Fruit fly (Drosophila melanogaster) whole organism, embryonic: ENCODE measurements around the gene CG12522.

Experiments
- Adf1 ChIP-seq: fragments of 200-800 bp; sonication (Bioruptor generic); IDR thresholded peaks from 2 replicates; pipeline ENCODE4 v1.3.6; 2022; ENCODE audit warnings: missing biosample characterization, missing genetic modification characterization
- Aef1 ChIP-seq: fragments of 200-800 bp; sonication (Bioruptor generic); IDR thresholded peaks from 3 replicates; pipeline ENCODE4 v1.3.6; 2022; ENCODE audit warnings: missing biosample characterization, missing genetic modification characterization
- C15 ChIP-seq: fragments of 200-800 bp; sonication (Bioruptor generic); IDR thresholded peaks from 3 replicates; pipeline ENCODE4 v1.3.6; 2022; ENCODE audit warnings: missing biosample characterization, missing genetic modification characterization
- CG12942 ChIP-seq: fragments of 200-800 bp; sonication (Bioruptor generic); optimal IDR thresholded peaks from 3 replicates; lab custom pipeline; 2016; ENCODE audit warnings: missing biosample characterization, missing genetic modification characterization
- CG13123 ChIP-seq: fragments of 200-800 bp; sonication (Bioruptor generic); optimal IDR thresholded peaks from 2 replicates; lab custom pipeline; 2016; ENCODE audit warnings: missing biosample characterization, missing genetic modification characterization
- CG15011 ChIP-seq: fragments of 200-800 bp; sonication (Bioruptor generic); optimal IDR thresholded peaks from 3 replicates; lab custom pipeline; 2018; ENCODE audit warnings: missing biosample characterization, mild to moderate bottlenecking, missing genetic modification characterization
- CG1647 ChIP-seq: fragments of 200-800 bp; sonication (Bioruptor generic); optimal IDR thresholded peaks from 3 replicates; lab custom pipeline; 2016; ENCODE audit warnings: missing biosample characterization, missing genetic modification characterization
- CG17612 ChIP-seq: fragments of 200-800 bp; sonication (Bioruptor generic); IDR thresholded peaks from 2 replicates; pipeline ENCODE4 v1.3.6; 2022; ENCODE audit warnings: missing biosample characterization, missing genetic modification characterization
- CG18262 ChIP-seq: fragments of 200-800 bp; optimal IDR thresholded peaks from 3 replicates; lab custom pipeline; 2019; ENCODE audit warnings: missing biosample characterization, mild to moderate bottlenecking, missing genetic modification characterization, moderate library complexity
- CG30431 ChIP-seq: fragments of 200-800 bp; sonication (Bioruptor generic); optimal IDR thresholded peaks from 2 replicates; lab custom pipeline; 2017; ENCODE audit warnings: missing biosample characterization, missing genetic modification characterization
- CG32772 ChIP-seq: fragments of 200-800 bp; sonication (Bioruptor generic); IDR thresholded peaks from 2 replicates; pipeline ENCODE4 v1.3.6; 2022; ENCODE audit warnings: missing biosample characterization, missing genetic modification characterization
- CG3995 ChIP-seq: fragments of 200-800 bp; sonication (Bioruptor generic); optimal IDR thresholded peaks from 3 replicates; lab custom pipeline; 2016; ENCODE audit warnings: missing biosample characterization, missing genetic modification characterization
- CG7928 ChIP-seq: fragments of 200-800 bp; sonication (Bioruptor generic); optimal IDR thresholded peaks from 2 replicates; lab custom pipeline; 2017; ENCODE audit warnings: missing biosample characterization, mild to moderate bottlenecking, missing genetic modification characterization
- CG9609 ChIP-seq: fragments of 200-800 bp; sonication (Bioruptor generic); optimal IDR thresholded peaks from 3 replicates; lab custom pipeline; 2016; ENCODE audit warnings: missing biosample characterization, missing genetic modification characterization
- CHES-1-like ChIP-seq: fragments of 200-800 bp; sonication (Bioruptor generic); optimal IDR thresholded peaks from 2 replicates; lab custom pipeline; 2016; ENCODE audit warnings: missing biosample characterization, missing genetic modification characterization
- Camta ChIP-seq: fragments of 200-800 bp; sonication (Bioruptor generic); optimal IDR thresholded peaks from 2 replicates; lab custom pipeline; 2016; ENCODE audit warnings: missing biosample characterization, missing genetic modification characterization
- Dek ChIP-seq: fragments of 200-800 bp; sonication (Bioruptor generic); optimal IDR thresholded peaks from 3 replicates; lab custom pipeline; 2019; ENCODE audit warnings: missing biosample characterization, mild to moderate bottlenecking, missing genetic modification characterization, moderate library complexity
- Dll ChIP-seq: fragments of 200-800 bp; sonication (Bioruptor generic); IDR thresholded peaks from 4 replicates; pipeline ENCODE4 v1.3.6; 2022; ENCODE audit warnings: missing biosample characterization, missing genetic modification characterization; ENCODE audit not compliant: partially characterized antibody
- Eip74EF ChIP-seq, 2 experiments: fragments of 200-800 bp in 1 of 2; fragments of >200 bp in 1 of 2; sonication (Bioruptor generic) in 1 of 2; optimal IDR thresholded peaks; 2 replicates each; lab custom pipeline; 2017 to 2019; ENCODE audit warnings: missing biosample characterization in 2 of 2, missing genetic modification characterization in 2 of 2, mild to moderate bottlenecking in 1 of 2, moderate library complexity in 1 of 2
- Gsc ChIP-seq: fragments of 200-800 bp; sonication (Bioruptor generic); IDR thresholded peaks from 2 replicates; pipeline ENCODE4 v1.3.6; 2022; ENCODE audit warnings: missing biosample characterization, missing genetic modification characterization
- Hand ChIP-seq: fragments of 200-800 bp; sonication (Bioruptor generic); optimal IDR thresholded peaks from 2 replicates; lab custom pipeline; 2017; ENCODE audit warnings: mild to moderate bottlenecking, missing biosample characterization, missing genetic modification reagents, missing genetic modification characterization
- HmgZ ChIP-seq: fragments of 200-800 bp; sonication (Bioruptor generic); optimal IDR thresholded peaks from 2 replicates; lab custom pipeline; 2018; ENCODE audit warnings: missing biosample characterization, mild to moderate bottlenecking, missing genetic modification characterization
- Hr39 ChIP-seq: fragments of >200 bp; optimal IDR thresholded peaks from 2 replicates; lab custom pipeline; 2017
- Myb ChIP-seq: fragments of 200-800 bp; sonication (Bioruptor generic); optimal IDR thresholded peaks from 2 replicates; lab custom pipeline; 2016; ENCODE audit warnings: missing biosample characterization, missing genetic modification characterization
- Opbp ChIP-seq: fragments of 200-800 bp; sonication (Bioruptor generic); IDR thresholded peaks from 3 replicates; pipeline ENCODE4 v1.3.6; 2022; ENCODE audit warnings: missing biosample characterization, missing genetic modification characterization; ENCODE audit not compliant: partially characterized antibody
- Pdp1 ChIP-seq, 2 experiments: fragments of 200-800 bp; sonication (Bioruptor generic); optimal IDR thresholded peaks; 3 replicates each; lab custom pipeline; 2016; ENCODE audit warnings: missing biosample characterization in 2 of 2, missing genetic modification characterization in 2 of 2, mild to moderate bottlenecking in 1 of 2, moderate library complexity in 1 of 2
- Ptx1 ChIP-seq: fragments of 200-800 bp; sonication (Bioruptor generic); IDR thresholded peaks from 2 replicates; pipeline ENCODE4 v1.3.6; 2022; ENCODE audit warnings: missing biosample characterization, missing genetic modification characterization
- Scr ChIP-seq: fragments of 200-800 bp; sonication (Bioruptor generic); IDR thresholded peaks from 2 replicates; pipeline ENCODE4 v1.3.6; 2022; ENCODE audit warnings: missing biosample characterization, missing genetic modification characterization; ENCODE audit not compliant: partially characterized antibody
- Sin3A ChIP-seq: fragments of >200 bp; optimal IDR thresholded peaks from 2 replicates; lab custom pipeline; 2018
- Sry-δ ChIP-seq: fragments of 200-800 bp; sonication (Bioruptor generic); optimal IDR thresholded peaks from 2 replicates; lab custom pipeline; 2016; ENCODE audit warnings: missing biosample characterization, missing genetic modification characterization
- Stat92E ChIP-seq, 3 experiments: fragments of >200 bp in 2 of 3; fragments of 200-800 bp in 1 of 3; sonication (Bioruptor generic) in 1 of 3; optimal IDR thresholded peaks; 2 replicates each; lab custom pipeline; 2017 to 2019; ENCODE audit warnings: missing biosample characterization in 3 of 3, missing genetic modification characterization in 3 of 3, mild to moderate bottlenecking in 1 of 3, moderate library complexity in 1 of 3
- Xrp1 ChIP-seq: fragments of 200-800 bp; sonication (Bioruptor generic); IDR thresholded peaks from 2 replicates; pipeline ENCODE4 v1.3.6; 2022; ENCODE audit warnings: missing biosample characterization, missing genetic modification characterization
- az2 ChIP-seq: fragments of 200-800 bp; sonication (Bioruptor generic); optimal IDR thresholded peaks from 3 replicates; lab custom pipeline; 2016; ENCODE audit warnings: missing biosample characterization, missing genetic modification characterization
- bcd ChIP-seq: fragments of 200-800 bp; sonication (Bioruptor generic); optimal IDR thresholded peaks from 2 replicates; lab custom pipeline; 2017; ENCODE audit warnings: missing biosample characterization, mild to moderate bottlenecking, missing genetic modification characterization
- btn ChIP-seq: fragments of 200-800 bp; sonication (Bioruptor generic); optimal IDR thresholded peaks from 2 replicates; lab custom pipeline; 2016; ENCODE audit warnings: missing biosample characterization, missing genetic modification characterization
- cas ChIP-seq: fragments of 200-800 bp; sonication (Bioruptor generic); IDR thresholded peaks from 2 replicates; pipeline ENCODE4 v1.3.6; 2022; ENCODE audit warnings: missing biosample characterization, missing genetic modification characterization
- chif ChIP-seq, 2 experiments: fragments of 200-800 bp; sonication (Bioruptor generic); optimal IDR thresholded peaks; 3 replicates each; lab custom pipeline; 2016; ENCODE audit warnings: missing biosample characterization in 2 of 2, missing genetic modification characterization in 2 of 2
- ci ChIP-seq: fragments of 200-800 bp; sonication (Bioruptor generic); IDR thresholded peaks from 3 replicates; pipeline ENCODE4 v1.3.6; 2022; ENCODE audit warnings: missing biosample characterization, missing genetic modification characterization
- crol ChIP-seq: fragments of 200-800 bp; sonication (Bioruptor generic); IDR thresholded peaks from 2 replicates; pipeline ENCODE4 v1.3.6; 2022; ENCODE audit warnings: missing biosample characterization, missing genetic modification characterization
- dmrt11E ChIP-seq: fragments of 200-800 bp; sonication (Bioruptor generic); optimal IDR thresholded peaks from 3 replicates; lab custom pipeline; 2018; ENCODE audit warnings: missing biosample characterization, mild to moderate bottlenecking, missing genetic modification characterization, moderate library complexity
- esg ChIP-seq: fragments of 200-800 bp; sonication (Bioruptor generic); conservative IDR thresholded peaks from 2 replicates; pipeline ENCODE4 v1.3.6; 2022; ENCODE audit warnings: missing biosample characterization, missing genetic modification characterization
- eve ChIP-seq, 2 experiments: fragments of >200 bp; optimal IDR thresholded peaks; 2 replicates each; lab custom pipeline; 2017; ENCODE audit warnings: missing biosample characterization in 2 of 2, missing genetic modification characterization in 2 of 2
- fu2 ChIP-seq: fragments of 200-800 bp; sonication (Bioruptor generic); optimal IDR thresholded peaks from 2 replicates; lab custom pipeline; 2016; ENCODE audit warnings: missing biosample characterization, missing genetic modification characterization
- gfzf ChIP-seq: fragments of 200-800 bp; sonication (Bioruptor generic); optimal IDR thresholded peaks from 2 replicates; lab custom pipeline; 2016; ENCODE audit warnings: missing biosample characterization, mild to moderate bottlenecking, missing genetic modification characterization, moderate library complexity
- grau ChIP-seq: fragments of 200-800 bp; optimal IDR thresholded peaks from 3 replicates; lab custom pipeline; 2019; ENCODE audit warnings: missing biosample characterization, mild to moderate bottlenecking, missing genetic modification characterization, moderate library complexity
- hkb ChIP-seq, 2 experiments: fragments of 200-800 bp in 1 of 2; fragments of >200 bp in 1 of 2; sonication (Bioruptor generic) in 1 of 2; IDR thresholded peaks in 1 of 2; optimal IDR thresholded peaks in 1 of 2; 2 replicates each; pipeline versions ENCODE4 v1.3.6 to Lab custom; 2017 to 2022; ENCODE audit warnings: missing biosample characterization in 1 of 2, missing genetic modification characterization in 1 of 2
- nerfin-1 ChIP-seq: fragments of 200-800 bp; sonication (Bioruptor generic); optimal IDR thresholded peaks from 3 replicates; lab custom pipeline; 2019; ENCODE audit warnings: missing biosample characterization, mild to moderate bottlenecking, missing genetic modification characterization, moderate library complexity
- pfk ChIP-seq: fragments of 200-800 bp; sonication (Bioruptor generic); optimal IDR thresholded peaks from 2 replicates; lab custom pipeline; 2018; ENCODE audit warnings: missing biosample characterization, mild to moderate bottlenecking, missing genetic modification characterization, moderate library complexity
- ro ChIP-seq: fragments of 200-800 bp; sonication (Bioruptor generic); IDR thresholded peaks from 2 replicates; pipeline ENCODE4 v1.3.6; 2022; ENCODE audit warnings: missing biosample characterization, missing genetic modification characterization
- so ChIP-seq: fragments of 200-800 bp; sonication (Bioruptor generic); IDR thresholded peaks from 3 replicates; pipeline ENCODE4 v1.3.6; 2022; ENCODE audit warnings: missing biosample characterization, missing genetic modification characterization

CG12522 gene

dm6 chr3L:11096195-11096908, 11.7 kb upstream of the CG12522 start, which contains the start of the genes CG46439, Iyd and CG33947 (continued):
- TF ChIP-seq Gsc (GFP tag; lab: Robert Waterston, UW), result no peak
- TF ChIP-seq eve (GFP tag; optimal IDR thresholded peaks at IDR 0.05; lab: Kevin White, UChicago), result no peak
- TF ChIP-seq hkb (optimal IDR thresholded peaks at IDR 0.05; lab: Kevin White, UChicago), result no peak
- peak; percentile 37; the same call in 1 of the 2 replicates for TF ChIP-seq hkb (GFP tag; IDR thresholded peaks at IDR 0.05; lab: Robert Waterston, UW)
- TF ChIP-seq CHES-1-like (GFP tag; lab: Kevin White, UChicago), result no peak
- TF ChIP-seq fu2 (GFP tag; lab: Kevin White, UChicago), result no peak
- TF ChIP-seq chif (GFP tag; optimal IDR thresholded peaks at IDR 0.05; lab: Kevin White, UChicago), result no peak
- no peak for TF ChIP-seq cas
- no peak for TF ChIP-seq CG17612 (GFP tag; lab: Robert Waterston, UW)
- no peak for TF ChIP-seq pfk (GFP tag; lab: Kevin White, UChicago)
- TF ChIP-seq Hand (GFP tag; lab: Kevin White, UChicago), result peak; percentile 58
- no peak for TF ChIP-seq Sry-δ (GFP tag; lab: Kevin White, UChicago)
- peak in 1 of 2 experiments; percentile 87 for TF ChIP-seq Pdp1 (GFP tag; optimal IDR thresholded peaks at IDR 0.05; lab: Kevin White, UChicago)
- no peak for TF ChIP-seq Stat92E (GFP tag; optimal IDR thresholded peaks at IDR 0.05; lab: Kevin White, UChicago)
- peak in 1 of 2 experiments; percentile 68 for TF ChIP-seq Eip74EF (GFP tag; optimal IDR thresholded peaks at IDR 0.05; lab: Kevin White, UChicago)
- TF ChIP-seq Camta, result no peak
- TF ChIP-seq esg (GFP tag; lab: Robert Waterston, UW), result no peak
- no peak for TF ChIP-seq ro
- TF ChIP-seq CG13123 (GFP tag; lab: Kevin White, UChicago), result no peak
- no peak for TF ChIP-seq CG32772 (GFP tag; lab: Robert Waterston, UW)
- TF ChIP-seq Hr39 (lab: Kevin White, UChicago), result no peak
- no peak for TF ChIP-seq Adf1 (GFP tag; lab: Robert Waterston, UW)
- TF ChIP-seq CG7928 (GFP tag; lab: Kevin White, UChicago), result no peak
- no peak for TF ChIP-seq dmrt11E
- no peak for TF ChIP-seq Opbp (GFP tag; lab: Robert Waterston, UW)
- no peak for TF ChIP-seq CG9609 (GFP tag; lab: Kevin White, UChicago)
- TF ChIP-seq Xrp1 (GFP tag; lab: Robert Waterston, UW), result 0 out of 2 replicates have a peak, but pooled peaks have one; percentile 19
- no peak for TF ChIP-seq CG30431
- no peak for TF ChIP-seq Sin3A (lab: Kevin White, UChicago)
- no peak for TF ChIP-seq gfzf (GFP tag; lab: Kevin White, UChicago)
- TF ChIP-seq bcd (GFP tag; lab: Kevin White, UChicago), result no peak
- TF ChIP-seq grau (tag; lab: Kevin White, UChicago), result peak; percentile 2
- no peak for TF ChIP-seq Aef1 (GFP tag; lab: Robert Waterston, UW)
- no peak for TF ChIP-seq CG1647
- TF ChIP-seq CG18262, result no peak
- TF ChIP-seq nerfin-1 (tag; lab: Kevin White, UChicago), result no peak
- TF ChIP-seq ci (GFP tag; lab: Robert Waterston, UW), result peak; percentile 4; the same call in 1 of the 3 replicates
- peak; percentile 93 for TF ChIP-seq Myb (GFP tag; lab: Kevin White, UChicago)
- no peak for TF ChIP-seq CG15011 (GFP tag; lab: Kevin White, UChicago)
- TF ChIP-seq CG3995 (GFP tag; lab: Kevin White, UChicago), result peak; percentile 2
- TF ChIP-seq crol (GFP tag; lab: Robert Waterston, UW), result no peak
- no peak for TF ChIP-seq az2 (GFP tag; lab: Kevin White, UChicago)
- no peak for TF ChIP-seq CG12942 (GFP tag; lab: Kevin White, UChicago)
- TF ChIP-seq HmgZ (tag; lab: Kevin White, UChicago), result peak; percentile 13
- no peak for TF ChIP-seq Dll (GFP tag; lab: Robert Waterston, UW)
- no peak for TF ChIP-seq btn
- TF ChIP-seq C15 (GFP tag; lab: Robert Waterston, UW), result 0 out of 3 replicates have a peak, but pooled peaks have one; percentile 19
- TF ChIP-seq Scr, result peak; percentile 22; the same call in 1 of the 2 replicates
- peak; percentile 40; the same call in 1 of the 3 replicates for TF ChIP-seq so
- TF ChIP-seq Dek, result peak; percentile 10
- no peak for TF ChIP-seq Ptx1 (GFP tag; lab: Robert Waterston, UW)
